Fruit fly (Drosophila melanogaster) whole organism, embryonic: ENCODE data around the gene CG17234.

ENCODE experiments used
- CG1832 ChIP-seq: fragments of 200-800 bp; sonication (Bioruptor generic); optimal IDR thresholded peaks from 2 replicates; lab custom pipeline; 2017; ENCODE audit warnings: missing biosample characterization, mild to moderate bottlenecking, missing genetic modification characterization, inconsistent platforms
- CG31224 ChIP-seq: fragments of 200-800 bp; sonication (Bioruptor generic); IDR thresholded peaks from 2 replicates; pipeline ENCODE4 v1.3.6; 2022; ENCODE audit warnings: missing biosample characterization, missing genetic modification characterization
- CG34224 ChIP-seq: fragments of 200-800 bp; sonication (Bioruptor generic); IDR thresholded peaks from 3 replicates; pipeline ENCODE4 v1.3.6; 2022; ENCODE audit warnings: missing biosample characterization, missing genetic modification characterization; ENCODE audit not compliant: partially characterized antibody
- jing ChIP-seq: fragments of 200-800 bp; sonication (Bioruptor generic); optimal IDR thresholded peaks from 2 replicates; lab custom pipeline; 2018; ENCODE audit warnings: missing biosample characterization, mild to moderate bottlenecking, missing genetic modification characterization
- mam ChIP-seq: fragments of 200-800 bp; sonication (Bioruptor generic); optimal IDR thresholded peaks from 3 replicates; lab custom pipeline; 2016; ENCODE audit warnings: missing biosample characterization, missing genetic modification characterization
- psq ChIP-seq: fragments of 200-800 bp; sonication (Bioruptor generic); optimal IDR thresholded peaks from 2 replicates; lab custom pipeline; 2017; ENCODE audit warnings: missing biosample characterization, missing genetic modification characterization

- TF ChIP-seq CG1832 (GFP tag; lab: Kevin White, UChicago) (no peak), psq (GFP tag; lab: Kevin White, UChicago) (no peak), mam (GFP tag; lab: Kevin White, UChicago) (no peak), CG34224 (no peak), jing (GFP tag; lab: Kevin White, UChicago) (no peak), CG31224 (GFP tag; lab: Robert Waterston, UW) (no peak)
These were observed 2.1 kb downstream of the CG17234 start, which contains the start of gene Send1 for dm6 chr2L:2254950-2255349.
